Worm (Caenorhabditis elegans) whole organism, L1 larva: ENCODE data around the gene let-92.

Experiments used
- C04F5.9 ChIP-seq: sonication (generic microtip); optimal IDR thresholded peaks from 2 replicates; lab custom pipeline; 2016; ENCODE audit warnings: missing genetic modification characterization, missing compliant biosample characterization
- C16A3.4 ChIP-seq: fragments of 150-350 bp; optimal IDR thresholded peaks from 2 replicates; lab custom pipeline; 2014; ENCODE audit warnings: missing biosample characterization, missing genetic modification characterization
- F16B12.6 ChIP-seq: fragments of 150-350 bp; optimal IDR thresholded peaks from 2 replicates; lab custom pipeline; 2014; ENCODE audit warnings: missing biosample characterization, missing genetic modification characterization
- Y116A8C.19 ChIP-seq: sonication (generic microtip); optimal IDR thresholded peaks from 2 replicates; lab custom pipeline; 2016; ENCODE audit warnings: missing compliant biosample characterization, missing genetic modification characterization, borderline replicate concordance
- aha-1 ChIP-seq: fragments of 150-350 bp; optimal IDR thresholded peaks from 2 replicates; lab custom pipeline; 2014; ENCODE audit warnings: missing biosample characterization, missing genetic modification characterization
- alr-1 ChIP-seq: fragments of 200-800 bp; sonication (Bioruptor generic); optimal IDR thresholded peaks from 2 replicates; lab custom pipeline; 2018; ENCODE audit warnings: borderline replicate concordance, mild to moderate bottlenecking, missing genetic modification characterization, missing compliant biosample characterization
- aly-2 ChIP-seq: fragments of 150-350 bp; optimal IDR thresholded peaks from 2 replicates; lab custom pipeline; 2014; ENCODE audit warnings: missing biosample characterization, missing genetic modification characterization
- ama-1 ChIP-seq: fragments of 150-350 bp; optimal IDR thresholded peaks from 2 replicates; lab custom pipeline; 2014
- ceh-63 ChIP-seq: fragments of 200-800 bp; sonication (Bioruptor generic); optimal IDR thresholded peaks from 2 replicates; lab custom pipeline; 2018; ENCODE audit warnings: mild to moderate bottlenecking, missing genetic modification characterization, missing compliant biosample characterization
- ceh-8 ChIP-seq: fragments of 200-800 bp; sonication (Bioruptor generic); optimal IDR thresholded peaks from 2 replicates; lab custom pipeline; 2018; ENCODE audit warnings: mild to moderate bottlenecking, missing genetic modification characterization, moderate library complexity, missing compliant biosample characterization
- ceh-88 ChIP-seq: fragments of 200-800 bp; sonication (Bioruptor generic); IDR thresholded peaks from 2 replicates; pipeline ENCODE4 v1.3.6; 2022; ENCODE audit warnings: missing genetic modification characterization, missing compliant biosample characterization
- ceh-90 ChIP-seq: sonication (generic microtip); optimal IDR thresholded peaks from 2 replicates; lab custom pipeline; 2016; ENCODE audit warnings: missing genetic modification characterization, missing compliant biosample characterization
- dpl-1 ChIP-seq, 3 experiments: fragments of 150-350 bp in 2 of 3; sonication (generic microtip) in 1 of 3; optimal IDR thresholded peaks; 2 replicates each; lab custom pipeline; 2014 to 2017; ENCODE audit warnings: missing biosample characterization in 3 of 3, missing genetic modification characterization in 3 of 3, missing genetic modification reagents in 3 of 3
- efl-1 ChIP-seq, 4 experiments: fragments of 150-350 bp; optimal IDR thresholded peaks in 3 of 4; peaks in 1 of 4; 1 replicate in 1 of 4; 2 replicates in 3 of 4; lab custom pipeline; 2014; ENCODE audit warnings: missing biosample characterization in 2 of 4, missing genetic modification characterization in 2 of 4, missing genetic modification reagents in 2 of 4
- efl-3 ChIP-seq: fragments of 200-800 bp; sonication (Bioruptor generic); optimal IDR thresholded peaks from 2 replicates; lab custom pipeline; 2018; ENCODE audit warnings: mild to moderate bottlenecking, missing genetic modification characterization, missing compliant biosample characterization
- egl-13 ChIP-seq: sonication (generic microtip); optimal IDR thresholded peaks from 2 replicates; lab custom pipeline; 2016; ENCODE audit warnings: missing genotype, missing genetic modification reagents, missing genetic modification characterization, missing compliant biosample characterization
- egl-27 ChIP-seq, 2 experiments: fragments of 150-350 bp in 1 of 2; sonication (generic microtip); optimal IDR thresholded peaks; 3 replicates each; lab custom pipeline; 2017 to 2018; ENCODE audit warnings: missing biosample characterization in 2 of 2, missing genetic modification characterization in 2 of 2, missing genetic modification reagents in 2 of 2
- elt-2 ChIP-seq: sonication (generic microtip); optimal IDR thresholded peaks from 2 replicates; lab custom pipeline; 2016; ENCODE audit warnings: missing genetic modification characterization, mild to moderate bottlenecking, inconsistent platforms, missing compliant biosample characterization, missing genetic modification reagents
- fkh-4 ChIP-seq: sonication (generic microtip); optimal IDR thresholded peaks from 2 replicates; lab custom pipeline; 2016; ENCODE audit warnings: missing compliant biosample characterization, missing genetic modification characterization, borderline replicate concordance
- fkh-8 ChIP-seq: sonication (generic microtip); optimal IDR thresholded peaks from 2 replicates; lab custom pipeline; 2016; ENCODE audit warnings: mild to moderate bottlenecking, missing genetic modification characterization, missing compliant biosample characterization
- fos-1 ChIP-seq: fragments of 150-350 bp; optimal IDR thresholded peaks from 2 replicates; lab custom pipeline; 2014; ENCODE audit warnings: missing biosample characterization, missing genetic modification characterization
- hpl-2 ChIP-seq: fragments of 150-350 bp; optimal IDR thresholded peaks from 2 replicates; lab custom pipeline; 2014; ENCODE audit warnings: missing biosample characterization, missing genetic modification reagents, missing genetic modification characterization
- isw-1 ChIP-seq: fragments of 200-800 bp; sonication (Bioruptor generic); IDR thresholded peaks from 2 replicates; pipeline ENCODE4 v1.3.6; 2022; ENCODE audit warnings: missing genetic modification characterization, missing compliant biosample characterization
- lin-13 ChIP-seq: fragments of 150-350 bp; optimal IDR thresholded peaks from 2 replicates; lab custom pipeline; 2014; ENCODE audit warnings: missing biosample characterization, missing genetic modification reagents, missing genetic modification characterization
- lin-15B ChIP-seq: fragments of 150-350 bp; sonication (generic microtip); optimal IDR thresholded peaks from 3 replicates; lab custom pipeline; 2014; ENCODE audit warnings: missing biosample characterization, missing genetic modification characterization
- lin-39 ChIP-seq: fragments of 150-350 bp; optimal IDR thresholded peaks from 2 replicates; lab custom pipeline; 2014; ENCODE audit warnings: missing biosample characterization, missing genetic modification reagents, missing genetic modification characterization
- mab-9 ChIP-seq: fragments of 200-800 bp; sonication (Bioruptor generic); IDR thresholded peaks from 2 replicates; pipeline ENCODE4 v1.3.6; 2022; ENCODE audit warnings: missing genetic modification reagents, missing genetic modification characterization, missing compliant biosample characterization
- mef-2 ChIP-seq: fragments of 150-350 bp; optimal IDR thresholded peaks from 2 replicates; lab custom pipeline; 2014; ENCODE audit warnings: missing biosample characterization, missing genetic modification characterization
- mep-1 ChIP-seq: fragments of 150-350 bp; optimal IDR thresholded peaks from 2 replicates; lab custom pipeline; 2014; ENCODE audit warnings: missing biosample characterization, missing genetic modification characterization
- nhr-12 ChIP-seq: sonication (generic microtip); optimal IDR thresholded peaks from 2 replicates; lab custom pipeline; 2017; ENCODE audit warnings: missing biosample characterization, missing genetic modification characterization
- nhr-19 ChIP-seq: fragments of 200-800 bp; sonication (Bioruptor generic); conservative IDR thresholded peaks from 2 replicates; pipeline ENCODE4 v1.3.6; 2022; ENCODE audit warnings: missing genetic modification characterization, missing compliant biosample characterization
- nhr-28 ChIP-seq: fragments of 150-350 bp; optimal IDR thresholded peaks from 2 replicates; lab custom pipeline; 2014; ENCODE audit warnings: missing biosample characterization, missing genetic modification characterization
- nhr-47 ChIP-seq: sonication (generic microtip); optimal IDR thresholded peaks from 2 replicates; lab custom pipeline; 2016; ENCODE audit warnings: mild to moderate bottlenecking, missing genetic modification characterization, moderate library complexity, missing compliant biosample characterization
- nhr-76 ChIP-seq: sonication (generic microtip); optimal IDR thresholded peaks from 2 replicates; lab custom pipeline; 2017; ENCODE audit warnings: missing biosample characterization, missing genetic modification characterization
- nhr-77 ChIP-seq: fragments of 150-350 bp; optimal IDR thresholded peaks from 2 replicates; lab custom pipeline; 2014; ENCODE audit warnings: missing biosample characterization, missing genetic modification characterization
- nhr-85 ChIP-seq: sonication (generic microtip); peaks from one replicate; lab custom pipeline; 2016; ENCODE audit warnings: missing genetic modification characterization, inconsistent platforms, missing compliant biosample characterization
- nhr-90 ChIP-seq: sonication (generic microtip); optimal IDR thresholded peaks from 2 replicates; lab custom pipeline; 2016; ENCODE audit warnings: mild to moderate bottlenecking, missing genetic modification characterization, missing compliant biosample characterization; ENCODE audit not compliant: poor library complexity
- pag-3 ChIP-seq: sonication (generic microtip); optimal IDR thresholded peaks from 2 replicates; lab custom pipeline; 2017; ENCODE audit warnings: missing genetic modification characterization, mild to moderate bottlenecking, missing compliant biosample characterization, antibody characterized with exemption, borderline replicate concordance; ENCODE audit not compliant: insufficient read depth
- pax-3 ChIP-seq: fragments of 200-800 bp; sonication (Bioruptor generic); optimal IDR thresholded peaks from 2 replicates; lab custom pipeline; 2018; ENCODE audit warnings: mild to moderate bottlenecking, missing genetic modification characterization, moderate library complexity, missing compliant biosample characterization
- pqm-1 ChIP-seq: sonication (generic microtip); optimal IDR thresholded peaks from 3 replicates; lab custom pipeline; 2017; ENCODE audit warnings: missing biosample characterization, missing genetic modification characterization
- skn-1 ChIP-seq: fragments of 150-350 bp; optimal IDR thresholded peaks from 2 replicates; lab custom pipeline; 2014; ENCODE audit warnings: missing biosample characterization, missing genetic modification characterization
- snu-23 ChIP-seq: sonication (generic microtip); optimal IDR thresholded peaks from 2 replicates; lab custom pipeline; 2016; ENCODE audit warnings: missing genetic modification characterization, missing compliant biosample characterization
- sptf-1 ChIP-seq: fragments of 150-350 bp; optimal IDR thresholded peaks from 2 replicates; lab custom pipeline; 2014; ENCODE audit warnings: missing biosample characterization, missing genetic modification characterization
- sup-37 ChIP-seq: fragments of 200-800 bp; sonication (Bioruptor generic); optimal IDR thresholded peaks from 2 replicates; lab custom pipeline; 2018; ENCODE audit warnings: mild to moderate bottlenecking, missing genetic modification characterization, missing compliant biosample characterization
- swsn-7 ChIP-seq: sonication (generic microtip); optimal IDR thresholded peaks from 2 replicates; lab custom pipeline; 2016; ENCODE audit warnings: missing genetic modification characterization, missing compliant biosample characterization
- tbx-2 ChIP-seq: sonication (generic microtip); optimal IDR thresholded peaks from 2 replicates; lab custom pipeline; 2016; ENCODE audit warnings: missing genetic modification characterization, missing compliant biosample characterization
- tlp-1 ChIP-seq: fragments of 150-350 bp; optimal IDR thresholded peaks from 2 replicates; lab custom pipeline; 2014; ENCODE audit warnings: missing biosample characterization, missing genetic modification characterization
- unc-130 ChIP-seq: fragments of 150-350 bp; optimal IDR thresholded peaks from 2 replicates; lab custom pipeline; 2017; ENCODE audit warnings: missing biosample characterization, missing genetic modification characterization, inconsistent platforms
- unc-62 ChIP-seq: fragments of 150-350 bp; optimal IDR thresholded peaks from 2 replicates; lab custom pipeline; 2014; ENCODE audit warnings: missing biosample characterization, missing genetic modification reagents, missing genetic modification characterization
- unc-98 ChIP-seq: fragments of 200-800 bp; sonication (Bioruptor generic); IDR thresholded peaks from 2 replicates; pipeline ENCODE4 v1.3.6; 2022; ENCODE audit warnings: missing genetic modification characterization, missing compliant biosample characterization
- zag-1 ChIP-seq: fragments of 150-350 bp; optimal IDR thresholded peaks from 2 replicates; lab custom pipeline; 2014; ENCODE audit warnings: missing biosample characterization, missing genetic modification characterization
- ztf-11 ChIP-seq, 2 experiments: sonication (generic microtip); optimal IDR thresholded peaks; 2 replicates each; lab custom pipeline; 2016 to 2017; ENCODE audit warnings: missing genetic modification characterization in 2 of 2, missing biosample characterization in 1 of 2, missing compliant biosample characterization in 1 of 2
- ztf-4 ChIP-seq: fragments of 150-350 bp; optimal IDR thresholded peaks from 2 replicates; lab custom pipeline; 2014; ENCODE audit warnings: missing biosample characterization, missing genetic modification characterization

The let-92 gene

DNA sequence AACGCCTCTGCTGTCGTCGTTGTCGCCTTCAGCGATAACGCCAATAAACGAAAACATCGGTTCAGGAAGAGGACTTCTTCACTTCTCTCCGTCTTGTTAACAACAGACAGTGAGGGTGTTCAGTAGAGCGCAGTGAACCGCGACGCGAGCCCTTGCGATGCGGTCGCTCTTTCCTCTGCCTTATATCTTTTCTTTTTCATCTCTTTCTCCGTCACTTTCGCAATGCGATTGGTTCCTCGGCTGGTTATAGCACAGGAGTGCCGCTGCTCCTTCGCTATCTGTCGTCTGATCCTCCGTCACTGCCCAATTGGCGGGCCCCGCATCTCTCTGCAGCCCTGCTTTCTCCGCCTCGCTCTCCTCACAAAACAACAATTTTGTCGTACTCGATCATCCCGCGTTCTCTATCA lies 1.1 kb upstream of the let-92 start (continued):
- no peak for TF ChIP-seq pqm-1 (tag; lab: Kevin White, UChicago)
- no peak for TF ChIP-seq ceh-88 (GFP tag; lab: Robert Waterston, UW)
- TF ChIP-seq nhr-12: no peak
- no peak for TF ChIP-seq unc-62 (GFP tag; lab: Kevin White, UChicago)
- TF ChIP-seq swsn-7 (tag; lab: Kevin White, UChicago): peak; percentile 68
- no peak for TF ChIP-seq pag-3 (tag; lab: Kevin White, UChicago)
- TF ChIP-seq egl-27 (tag; optimal IDR thresholded peaks at IDR 0.05; lab: Kevin White, UChicago): peak in 1 of 2 experiments; percentile 35
- no peak for TF ChIP-seq zag-1
- no peak for TF ChIP-seq tlp-1 (tag; lab: Kevin White, UChicago)
- TF ChIP-seq lin-39 (tag; lab: Kevin White, UChicago): no peak
- TF ChIP-seq hpl-2 (GFP tag; lab: Kevin White, UChicago): no peak
- TF ChIP-seq mep-1: peak; percentile 71
- no peak for TF ChIP-seq ceh-63 (GFP tag; lab: Kevin White, UChicago)
- no peak for TF ChIP-seq mab-9 (GFP tag; lab: Robert Waterston, UW)
- no peak for TF ChIP-seq efl-3
- peak; percentile 91 for TF ChIP-seq fkh-8 (tag; lab: Kevin White, UChicago)
- no peak for TF ChIP-seq F16B12.6 (tag; lab: Kevin White, UChicago)
- peak; percentile 69 for TF ChIP-seq tbx-2 (tag; lab: Kevin White, UChicago)
- peak; percentile 64 to 73 for TF ChIP-seq efl-1 (optimal IDR thresholded peaks at IDR 0.05; lab: Kevin White, UChicago)
- TF ChIP-seq efl-1 (GFP tag; optimal IDR thresholded peaks at IDR 0.05 in 1 of 2; lab: Kevin White, UChicago): peak; percentile 46 to 53
- peak; percentile 56 for TF ChIP-seq C16A3.4 (tag; lab: Kevin White, UChicago)
- TF ChIP-seq mef-2 (tag; lab: Kevin White, UChicago): peak; percentile 50
- TF ChIP-seq lin-15B: peak; percentile 64
- no peak for TF ChIP-seq alr-1 (tag; lab: Kevin White, UChicago)
- TF ChIP-seq snu-23 (GFP tag; lab: Kevin White, UChicago): peak; percentile 78
- TF ChIP-seq egl-13 (tag; lab: Kevin White, UChicago): peak; percentile 51
- TF ChIP-seq ceh-8 (GFP tag; lab: Kevin White, UChicago): no peak
- TF ChIP-seq nhr-47 (tag; lab: Kevin White, UChicago): peak; percentile 71
- peak; percentile 44 for TF ChIP-seq lin-13 (GFP tag; lab: Kevin White, UChicago)
- peak; percentile 9 to 63 (median 51) for TF ChIP-seq dpl-1 (GFP tag; optimal IDR thresholded peaks at IDR 0.05; lab: Kevin White, UChicago)
- TF ChIP-seq ztf-11 (tag; optimal IDR thresholded peaks at IDR 0.05; lab: Kevin White, UChicago): no peak
- TF ChIP-seq unc-130 (tag; lab: Kevin White, UChicago): peak; percentile 70
- TF ChIP-seq pax-3 (tag; lab: Kevin White, UChicago): peak; percentile 34
- no peak for TF ChIP-seq fkh-4 (tag; lab: Kevin White, UChicago)
- no peak for TF ChIP-seq nhr-76 (tag; lab: Kevin White, UChicago)
- TF ChIP-seq nhr-28: no peak
- TF ChIP-seq sptf-1: no peak
- no peak for TF ChIP-seq elt-2 (tag; lab: Kevin White, UChicago)
- TF ChIP-seq isw-1 (GFP tag; lab: Robert Waterston, UW): peak; percentile 64
- peak; percentile 68 for TF ChIP-seq nhr-77 (tag; lab: Kevin White, UChicago)
- TF ChIP-seq aly-2 (tag; lab: Kevin White, UChicago): no peak
- no peak for TF ChIP-seq sup-37 (GFP tag; lab: Kevin White, UChicago)
- TF ChIP-seq unc-98: no peak
- TF ChIP-seq C04F5.9 (tag; lab: Kevin White, UChicago): no peak
- no peak for TF ChIP-seq nhr-90 (tag; lab: Kevin White, UChicago)
- no peak for TF ChIP-seq ceh-90 (tag; lab: Kevin White, UChicago)
- no peak for TF ChIP-seq aha-1 (tag; lab: Kevin White, UChicago)
- TF ChIP-seq skn-1 (tag; lab: Kevin White, UChicago): peak; percentile 81
- peak; percentile 38 for TF ChIP-seq fos-1 (tag; lab: Kevin White, UChicago)
- TF ChIP-seq nhr-85 (tag; lab: Kevin White, UChicago): no peak
- TF ChIP-seq ztf-4: no peak
- no peak for TF ChIP-seq Y116A8C.19 (tag; lab: Kevin White, UChicago)
- peak; percentile 45; the same call in 1 of the 2 replicates for TF ChIP-seq nhr-19 (GFP tag; lab: Robert Waterston, UW)
- TF ChIP-seq ama-1 (lab: Kevin White, UChicago): no peak
